Worm (Caenorhabditis elegans): ENCODE data around the gene tbx-39.
"Not testable (repeated sequence)": the region's sequence is repeated elsewhere in the genome, so short reads cannot be mapped to it uniquely, and the experiment has no call there.

- TF ChIP-seq dpl-1 (GFP tag; optimal IDR thresholded peaks at IDR 0.05); dmd-6 (GFP tag; IDR thresholded peaks at IDR 0.05); mdl-1 (tag; optimal IDR thresholded peaks at IDR 0.05): not testable (repeated sequence)
- peak; percentile 97 for TF ChIP-seq snpc-1.2 (GFP tag; IDR thresholded peaks at IDR 0.05)
These were observed 12.7 kb upstream of the tbx-39 start for ce11 chrIV:15310965-15311364.
